Worm (Caenorhabditis elegans) whole organism, midembryonic: ENCODE results near the gene irg-6.

Source experiments
- T22C8.4 ChIP-seq: fragments of 200-800 bp; sonication (Bioruptor generic); IDR thresholded peaks from 2 replicates; pipeline ENCODE4 v1.3.6; 2022; ENCODE audit warnings: missing genetic modification characterization, missing compliant biosample characterization
- cog-1 ChIP-seq: sonication (generic microtip); optimal IDR thresholded peaks from 2 replicates; lab custom pipeline; 2016; ENCODE audit warnings: missing genetic modification characterization, missing compliant biosample characterization
- flt-1 ChIP-seq: fragments of 200-800 bp; sonication (Bioruptor generic); IDR thresholded peaks from 2 replicates; pipeline ENCODE4 v1.3.6; 2022; ENCODE audit warnings: missing genetic modification characterization, missing compliant biosample characterization
- klf-2 ChIP-seq: fragments of 200-800 bp; sonication (Bioruptor generic); conservative IDR thresholded peaks from 2 replicates; pipeline ENCODE4 v1.3.6; 2022; ENCODE audit warnings: missing genetic modification reagents, missing genetic modification characterization, missing compliant biosample characterization
- med-1 ChIP-seq: sonication (generic microtip); optimal IDR thresholded peaks from 2 replicates; lab custom pipeline; 2017; ENCODE audit warnings: missing genetic modification characterization, mild to moderate bottlenecking, missing compliant biosample characterization, antibody characterized with exemption, missing genetic modification reagents; ENCODE audit not compliant: insufficient read depth
- ref-1 ChIP-seq: fragments of 200-800 bp; sonication (Bioruptor generic); conservative IDR thresholded peaks from 2 replicates; pipeline ENCODE4 v1.3.6; 2022; ENCODE audit warnings: missing genetic modification reagents, missing genetic modification characterization, missing compliant biosample characterization
- tab-1 ChIP-seq: fragments of 200-800 bp; sonication (Bioruptor generic); IDR thresholded peaks from 2 replicates; pipeline ENCODE4 v1.3.6; 2022; ENCODE audit warnings: missing genetic modification characterization, missing compliant biosample characterization
- ztf-23 ChIP-seq: fragments of 200-800 bp; sonication (Bioruptor generic); IDR thresholded peaks from 2 replicates; pipeline ENCODE4 v1.3.6; 2022; ENCODE audit warnings: missing genetic modification reagents, missing genetic modification characterization, missing compliant biosample characterization
- ztf-29 ChIP-seq: fragments of 200-800 bp; sonication (Bioruptor generic); IDR thresholded peaks from 2 replicates; pipeline ENCODE4 v1.3.6; 2022; ENCODE audit warnings: missing genetic modification reagents, missing genetic modification characterization, missing compliant biosample characterization

Gene irg-6

ce11 chrIV:12903687-12904086 is 11.1 kb downstream of the irg-6 start:
- no peak for TF ChIP-seq klf-2 (GFP tag; lab: Robert Waterston, UW)
- no peak for TF ChIP-seq flt-1
- no peak for TF ChIP-seq ref-1 (GFP tag; lab: Robert Waterston, UW)
- no peak for TF ChIP-seq med-1 (GFP tag; lab: Kevin White, UChicago)
- TF ChIP-seq tab-1 (GFP tag; lab: Robert Waterston, UW) = no peak
- no peak for TF ChIP-seq ztf-23 (GFP tag; lab: Robert Waterston, UW)
- no peak for TF ChIP-seq cog-1 (tag; lab: Kevin White, UChicago)
- no peak for TF ChIP-seq ztf-29 (GFP tag; lab: Robert Waterston, UW)
- TF ChIP-seq T22C8.4 = no peak

DNA sequence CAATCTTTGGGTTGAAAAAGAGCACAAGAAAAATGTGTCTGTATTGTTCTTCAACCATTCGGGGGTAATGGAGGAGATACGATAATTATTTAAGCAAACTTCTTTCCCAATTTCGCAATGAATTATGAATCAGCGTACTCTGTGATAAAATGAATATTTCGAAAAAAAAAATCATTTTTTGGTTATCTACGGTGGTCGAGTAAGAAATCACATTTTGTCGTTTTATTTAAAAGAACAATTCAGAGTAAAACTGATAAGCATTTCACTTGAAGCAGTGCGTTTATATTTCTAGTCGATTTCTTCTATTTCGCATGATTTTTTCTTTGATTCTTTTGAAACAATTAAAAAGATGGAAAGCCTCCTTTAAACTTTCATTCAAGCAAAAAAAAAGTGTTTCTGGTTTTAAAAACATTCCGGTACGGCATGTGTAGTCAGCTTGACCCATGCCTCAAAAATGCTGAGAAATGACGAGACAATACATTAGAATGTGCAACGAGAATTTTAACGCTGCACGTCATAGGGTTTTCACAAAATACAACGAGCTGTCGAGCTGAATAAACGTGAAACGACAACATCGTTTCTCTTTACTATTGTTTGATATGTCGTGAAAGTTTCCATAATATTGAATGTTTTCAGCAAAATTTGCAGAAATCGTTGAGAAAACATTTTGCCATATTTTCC is 12.2 kb downstream of the irg-6 start, which contains the start of gene K08D8.2:
K08D8.2 (plus strand) TSS at position 631 of the 681 bp plus-strand sequence.
- TF ChIP-seq T22C8.4 (no peak), tab-1 (GFP tag; lab: Robert Waterston, UW) (no peak), flt-1 (no peak), med-1 (GFP tag; lab: Kevin White, UChicago) (no peak), ztf-29 (GFP tag; lab: Robert Waterston, UW) (no peak)

DNA sequence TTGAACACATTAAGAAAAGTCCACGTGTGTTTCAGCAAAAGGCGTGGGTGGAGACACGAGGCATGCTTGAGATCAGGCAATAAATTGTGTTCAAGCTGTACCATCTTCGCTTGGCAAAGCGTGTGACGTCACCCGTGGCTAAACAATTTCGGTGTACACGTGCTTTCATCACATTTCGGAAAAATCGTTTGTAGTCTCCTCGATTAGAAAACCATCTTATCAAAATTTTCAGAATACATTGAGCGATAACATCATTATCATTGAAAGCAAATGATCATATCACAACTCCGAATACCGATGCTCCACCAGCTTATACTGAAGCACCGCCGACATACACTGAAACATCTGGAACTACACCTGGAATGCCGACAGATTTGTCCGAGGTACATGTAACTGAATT is 13.2 kb downstream of the irg-6 start:
- TF ChIP-seq med-1 (GFP tag; lab: Kevin White, UChicago) (no peak), tab-1 (GFP tag; lab: Robert Waterston, UW) (no peak), flt-1 (no peak), ztf-23 (GFP tag; lab: Robert Waterston, UW) (no peak), klf-2 (GFP tag; lab: Robert Waterston, UW) (no peak), cog-1 (tag; lab: Kevin White, UChicago) (no peak), ztf-29 (GFP tag; lab: Robert Waterston, UW) (no peak), T22C8.4 (no peak), ref-1 (GFP tag; lab: Robert Waterston, UW) (no peak)

- no peak for TF ChIP-seq klf-2 (GFP tag; lab: Robert Waterston, UW)
- TF ChIP-seq flt-1 = no peak
- TF ChIP-seq T22C8.4 = no peak
- TF ChIP-seq ztf-23 (GFP tag; lab: Robert Waterston, UW) = no peak
- no peak for TF ChIP-seq ref-1 (GFP tag; lab: Robert Waterston, UW)
- no peak for TF ChIP-seq tab-1 (GFP tag; lab: Robert Waterston, UW)
- TF ChIP-seq med-1 (GFP tag; lab: Kevin White, UChicago) = no peak
Observed at ce11 chrIV:12900267-12900666, 14.5 kb downstream of the irg-6 start, which contains the start of gene K08D8.10. TSS of gene K08D8.10 (plus strand) at chrIV:12900567.

DNA sequence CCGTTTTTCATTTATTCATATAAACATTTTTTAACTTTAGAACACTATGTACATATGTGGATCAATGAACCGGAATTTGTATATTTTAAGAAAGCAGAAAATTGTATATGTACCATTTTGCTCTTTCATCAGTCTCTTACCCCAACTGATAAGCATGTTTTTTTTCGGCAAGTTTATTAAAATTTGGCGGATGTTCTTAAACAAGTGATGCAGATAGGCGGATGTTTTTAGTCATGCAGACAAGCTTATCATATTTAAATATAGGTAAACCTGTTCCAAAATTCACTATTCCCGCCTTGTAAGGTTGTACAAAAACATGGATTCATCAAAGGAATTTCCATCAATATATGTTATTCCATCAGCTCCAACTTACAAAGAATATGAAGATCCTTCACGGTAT is 15.4 kb downstream of the irg-6 start, which contains the start of gene K08D8.9:
K08D8.9 (plus strand) TSS at position 301 of the 400 bp plus-strand sequence.
- TF ChIP-seq klf-2 (GFP tag; lab: Robert Waterston, UW) (no peak), T22C8.4 (no peak), tab-1 (GFP tag; lab: Robert Waterston, UW) (no peak), cog-1 (tag; lab: Kevin White, UChicago) (no peak), ref-1 (GFP tag; lab: Robert Waterston, UW) (no peak), ztf-23 (GFP tag; lab: Robert Waterston, UW) (no peak), flt-1 (no peak), ztf-29 (GFP tag; lab: Robert Waterston, UW) (no peak), med-1 (GFP tag; lab: Kevin White, UChicago) (no peak)

DNA sequence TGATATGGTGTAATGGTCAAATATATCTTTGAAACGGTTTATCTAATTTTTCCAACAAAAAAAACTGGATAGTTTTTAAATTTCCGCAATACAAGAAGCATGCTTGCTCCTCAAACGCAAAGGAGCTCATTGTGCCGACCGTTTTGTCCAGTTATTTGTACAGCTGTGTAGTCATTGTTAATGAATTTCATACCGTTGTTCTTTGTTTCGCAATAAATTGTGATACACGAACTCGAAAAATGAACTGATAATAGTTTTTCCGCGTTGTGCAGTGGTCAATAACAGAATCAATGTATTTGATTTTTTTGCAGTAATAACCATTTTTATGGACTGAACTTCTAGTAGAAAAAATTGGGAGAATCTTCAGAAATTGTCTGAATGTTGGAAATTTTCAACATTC is 15.9 kb downstream of the irg-6 start:
- TF ChIP-seq cog-1 (tag; lab: Kevin White, UChicago) (no peak), tab-1 (GFP tag; lab: Robert Waterston, UW) (no peak), klf-2 (GFP tag; lab: Robert Waterston, UW) (no peak), ztf-29 (GFP tag; lab: Robert Waterston, UW) (no peak), flt-1 (no peak), med-1 (GFP tag; lab: Kevin White, UChicago) (no peak), T22C8.4 (no peak), ztf-23 (GFP tag; lab: Robert Waterston, UW) (no peak), ref-1 (GFP tag; lab: Robert Waterston, UW) (no peak)

- TF ChIP-seq T22C8.4 (no peak), ztf-29 (GFP tag; lab: Robert Waterston, UW) (no peak)
Observed at ce11 chrIV:12897146-12897545, 17.6 kb downstream of the irg-6 start.

DNA sequence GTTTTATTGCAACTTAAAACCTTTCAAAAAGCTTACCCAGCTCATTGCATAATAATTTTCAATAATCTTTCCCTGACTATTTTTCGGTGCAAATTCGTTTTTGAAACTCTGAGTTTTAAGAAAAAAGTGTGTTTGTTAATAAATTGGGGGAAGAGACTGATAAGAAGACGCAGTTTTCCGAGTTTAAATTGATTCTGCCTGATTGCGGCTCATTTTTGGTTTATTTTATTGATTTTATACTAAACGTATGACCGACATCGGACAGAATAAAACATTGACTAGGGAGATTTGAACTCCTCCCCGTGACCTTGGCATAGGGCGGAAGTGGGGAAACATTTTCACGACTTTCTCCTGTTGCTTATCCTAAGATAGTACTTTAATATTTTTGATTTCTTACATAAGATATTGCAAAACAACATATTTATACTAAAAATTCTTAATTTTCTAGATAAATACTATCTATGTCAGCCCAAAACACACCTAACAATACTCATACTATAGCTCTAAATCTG is 18.3 kb downstream of the irg-6 start, which contains the start of gene K08D8.7:
K08D8.7 (plus strand) TSS at position 462 of the 512 bp plus-strand sequence.
- TF ChIP-seq cog-1 (tag; lab: Kevin White, UChicago) (no peak), klf-2 (GFP tag; lab: Robert Waterston, UW) (no peak), T22C8.4 (no peak), ztf-23 (GFP tag; lab: Robert Waterston, UW) (no peak), ref-1 (GFP tag; lab: Robert Waterston, UW) (no peak), med-1 (GFP tag; lab: Kevin White, UChicago) (no peak), tab-1 (GFP tag; lab: Robert Waterston, UW) (no peak), flt-1 (no peak), ztf-29 (GFP tag; lab: Robert Waterston, UW) (no peak)

ce11 chrIV:12894996-12895395 is 19.8 kb downstream of the irg-6 start, which contains the start of gene K08D8.11:
TSS of gene K08D8.11 (plus strand) at chrIV:12895296.
- TF ChIP-seq ref-1 (GFP tag; lab: Robert Waterston, UW) = no peak
- TF ChIP-seq tab-1 (GFP tag; lab: Robert Waterston, UW) = no peak
